Worm (Caenorhabditis elegans) whole organism, young adult: Measurements from ENCODE around the gene Y25C1A.6.

Experiments
- F10E7.11 ChIP-seq: sonication (generic microtip); optimal IDR thresholded peaks from 2 replicates; lab custom pipeline; 2017; ENCODE audit warnings: mild to moderate bottlenecking, missing genetic modification characterization, moderate library complexity, missing compliant biosample characterization
- F37B4.10 ChIP-seq: fragments of 200-800 bp; sonication (Bioruptor generic); IDR thresholded peaks from 2 replicates; pipeline ENCODE4 v1.3.6; 2022; ENCODE audit warnings: missing genetic modification characterization, missing compliant biosample characterization
- F49E8.2 ChIP-seq: sonication (generic microtip); optimal IDR thresholded peaks from 3 replicates; lab custom pipeline; 2017; ENCODE audit warnings: missing genetic modification characterization, mild to moderate bottlenecking, missing compliant biosample characterization, antibody characterized with exemption, moderate library complexity; ENCODE audit not compliant: insufficient read depth
- K12H6.12 ChIP-seq: fragments of 200-800 bp; sonication (Bioruptor generic); optimal IDR thresholded peaks from 2 replicates; lab custom pipeline; 2018; ENCODE audit warnings: mild to moderate bottlenecking, missing genetic modification characterization, missing compliant biosample characterization
- aptf-3 ChIP-seq: fragments of 200-800 bp; sonication (Bioruptor generic); IDR thresholded peaks from 2 replicates; pipeline ENCODE4 v1.3.6; 2022; ENCODE audit warnings: missing genetic modification characterization, missing compliant biosample characterization
- ceh-27 ChIP-seq: fragments of 200-800 bp; sonication (Bioruptor generic); optimal IDR thresholded peaks from 2 replicates; lab custom pipeline; 2018; ENCODE audit warnings: mild to moderate bottlenecking, missing genetic modification characterization, moderate library complexity, missing compliant biosample characterization
- ceh-79 ChIP-seq: sonication (generic microtip); optimal IDR thresholded peaks from 2 replicates; lab custom pipeline; 2017; ENCODE audit warnings: mild to moderate bottlenecking, missing genetic modification characterization, missing compliant biosample characterization
- dox-1 ChIP-seq: fragments of 200-800 bp; sonication (Bioruptor generic); IDR thresholded peaks from 2 replicates; pipeline ENCODE4 v1.3.6; 2022; ENCODE audit warnings: missing genetic modification reagents, missing genetic modification characterization, missing compliant biosample characterization
- egl-44 ChIP-seq: fragments of 200-800 bp; sonication (Bioruptor generic); IDR thresholded peaks from 2 replicates; pipeline ENCODE4 v1.3.6; 2022; ENCODE audit warnings: missing genetic modification reagents, missing genetic modification characterization, missing compliant biosample characterization
- him-1 ChIP-seq: sonication (generic microtip); optimal IDR thresholded peaks from 2 replicates; lab custom pipeline; 2016; ENCODE audit warnings: missing genotype, missing genetic modification reagents, missing genetic modification characterization, missing compliant biosample characterization
- pha-4 ChIP-seq: fragments of 150-350 bp; sonication (generic microtip); optimal IDR thresholded peaks from 2 replicates; lab custom pipeline; 2014; ENCODE audit warnings: missing biosample characterization, missing genetic modification reagents, missing genetic modification characterization
- unc-62 ChIP-seq: fragments of 150-350 bp; optimal IDR thresholded peaks from 2 replicates; lab custom pipeline; 2014; ENCODE audit warnings: missing biosample characterization, missing genetic modification reagents, missing genetic modification characterization
- xnd-1 ChIP-seq: sonication (generic microtip); optimal IDR thresholded peaks from 2 replicates; lab custom pipeline; 2016; ENCODE audit warnings: missing genotype, missing genetic modification reagents, missing genetic modification characterization, missing compliant biosample characterization

DNA sequence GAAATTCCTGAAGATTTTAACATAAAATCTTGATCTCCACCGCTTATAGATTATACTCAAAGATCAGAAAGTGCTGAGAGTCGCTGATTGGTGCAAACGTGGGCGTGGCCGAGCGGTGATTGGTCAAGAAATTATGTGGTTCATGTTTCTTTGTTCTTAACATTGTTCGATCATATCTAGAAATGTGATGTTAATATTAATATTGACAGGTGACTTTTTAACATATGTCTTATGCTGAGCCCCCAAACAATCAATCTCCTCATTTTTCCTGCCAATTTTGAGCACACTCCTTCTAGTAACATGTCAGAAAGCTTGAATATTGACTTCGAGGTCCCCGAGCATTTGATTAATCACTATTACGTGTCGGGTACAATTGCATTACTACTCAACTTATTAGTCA, 16.9 kb upstream of the Y25C1A.6 start, which contains the start of gene sri-29:
- no peak for TF ChIP-seq aptf-3 (GFP tag; lab: Robert Waterston, UW)
- TF ChIP-seq pha-4 (tag; lab: Kevin White, UChicago): no peak
- no peak for TF ChIP-seq egl-44 (GFP tag; lab: Robert Waterston, UW)
- no peak for TF ChIP-seq unc-62 (GFP tag; lab: Kevin White, UChicago)
- TF ChIP-seq F10E7.11 (tag; lab: Kevin White, UChicago): no peak
- no peak for TF ChIP-seq dox-1 (GFP tag; lab: Robert Waterston, UW)
- TF ChIP-seq F37B4.10 (GFP tag; lab: Robert Waterston, UW): no peak
- TF ChIP-seq him-1: no peak
- no peak for TF ChIP-seq ceh-79 (tag; lab: Kevin White, UChicago)
- TF ChIP-seq K12H6.12: no peak
- no peak for TF ChIP-seq ceh-27 (GFP tag; lab: Kevin White, UChicago)
- no peak for TF ChIP-seq xnd-1 (tag; lab: Kevin White, UChicago)
- no peak for TF ChIP-seq F49E8.2 (tag; lab: Kevin White, UChicago)
